Fruit fly (Drosophila melanogaster): ENCODE results near the gene CG32365.

The CG32365 gene

dm6 chr3L:7850771-7851358 is 18.0 kb upstream of the CG32365 start (continued):
- TF ChIP-seq Bgb (GFP tag; IDR thresholded peaks at IDR 0.05; ENCODE audit: partially characterized antibody) (no peak), Dbx (GFP tag; IDR thresholded peaks at IDR 0.05) (peak; percentile 92), Atf3 (GFP tag; optimal IDR thresholded peaks at IDR 0.05) (peak; percentile 78), CG6175 (GFP tag; IDR thresholded peaks at IDR 0.05) (peak; percentile 76; the same call in 1 of the 3 replicates), CG15011 (GFP tag; optimal IDR thresholded peaks at IDR 0.05) (peak; percentile 87), CG3726 (GFP tag; IDR thresholded peaks at IDR 0.05) (peak; percentile 82; the same call in 2 of the 3 replicates), CG6791 (GFP tag; IDR thresholded peaks at IDR 0.05; ENCODE audit: partially characterized antibody) (no peak), HHEX (GFP tag; optimal IDR thresholded peaks at IDR 0.05) (peak; percentile 90), dmrt99B (tag; optimal IDR thresholded peaks at IDR 0.05) (peak; percentile 90), ato (GFP tag; IDR thresholded peaks at IDR 0.05; ENCODE audit: partially characterized antibody) (no peak), crc (GFP tag; optimal IDR thresholded peaks at IDR 0.05) (peak; percentile 91), twi (tag; optimal IDR thresholded peaks at IDR 0.05) (peak; percentile 44), yki (optimal IDR thresholded peaks at IDR 0.05) (no peak), pfk (GFP tag; optimal IDR thresholded peaks at IDR 0.05) (no peak), exex (tag; optimal IDR thresholded peaks at IDR 0.05) (peak; percentile 92), CG10654 (GFP tag; optimal IDR thresholded peaks at IDR 0.05) (peak; percentile 84), ken (GFP tag; IDR thresholded peaks at IDR 0.05) (peak; percentile 84), jing (GFP tag; optimal IDR thresholded peaks at IDR 0.05) (peak; percentile 66), CG30403 (GFP tag; optimal IDR thresholded peaks at IDR 0.05) (peak; percentile 89), br (optimal IDR thresholded peaks at IDR 0.05) (no peak), CG8089 (GFP tag; optimal IDR thresholded peaks at IDR 0.05) (peak; percentile 68), CG4424 (GFP tag; optimal IDR thresholded peaks at IDR 0.05) (peak; percentile 88), CG3847 (GFP tag; IDR thresholded peaks at IDR 0.05) (peak; percentile 85), Spps (tag; optimal IDR thresholded peaks at IDR 0.05) (peak; percentile 68), CG11456 (GFP tag; IDR thresholded peaks at IDR 0.05) (no peak; the same call in 1 of the 3 replicates), gsb-n (tag; optimal IDR thresholded peaks at IDR 0.05) (peak; percentile 67), CG42726 (GFP tag; IDR thresholded peaks at IDR 0.05; ENCODE audit: partially characterized antibody) (no peak), CG12391 (tag; optimal IDR thresholded peaks at IDR 0.05) (peak; percentile 89), CG2875 (GFP tag; optimal IDR thresholded peaks at IDR 0.05) (peak; percentile 60), dan (GFP tag; IDR thresholded peaks at IDR 0.05) (no peak), CG7745 (tag; optimal IDR thresholded peaks at IDR 0.05) (peak; percentile 1), amos (GFP tag; IDR thresholded peaks at IDR 0.05; ENCODE audit: partially characterized antibody) (no peak), Fer2 (tag; optimal IDR thresholded peaks at IDR 0.05) (peak; percentile 76), CG12071 (GFP tag; optimal IDR thresholded peaks at IDR 0.05) (peak; percentile 85), CG9817 (tag; optimal IDR thresholded peaks at IDR 0.05) (peak; percentile 74), gcm (GFP tag; optimal IDR thresholded peaks at IDR 0.05) (peak; percentile 82), tio (GFP tag; optimal IDR thresholded peaks at IDR 0.05) (peak; percentile 82), CG13424 (tag; optimal IDR thresholded peaks at IDR 0.05) (peak; percentile 89), nom (GFP tag; optimal IDR thresholded peaks at IDR 0.05) (no peak), CG13775 (GFP tag; optimal IDR thresholded peaks at IDR 0.05) (peak; percentile 71), mld (GFP tag; IDR thresholded peaks at IDR 0.05; ENCODE audit: partially characterized antibody) (no peak), PHDP (tag; optimal IDR thresholded peaks at IDR 0.05) (peak; percentile 89), Adf1 (GFP tag; IDR thresholded peaks at IDR 0.05) (peak; percentile 74), en (GFP tag; optimal IDR thresholded peaks at IDR 0.05) (peak; percentile 79), fd64A (GFP tag; optimal IDR thresholded peaks at IDR 0.05) (peak; percentile 69), CG15073 (GFP tag; optimal IDR thresholded peaks at IDR 0.05) (no peak), her (GFP tag; optimal IDR thresholded peaks at IDR 0.05) (peak; percentile 89), Fer1 (GFP tag; optimal IDR thresholded peaks at IDR 0.05) (peak; percentile 95), Aef1 (GFP tag; IDR thresholded peaks at IDR 0.05) (peak; percentile 88), Antp (GFP tag; optimal IDR thresholded peaks at IDR 0.05) (peak; percentile 86)

Measured in whole organism, embryonic.